Worm (Caenorhabditis elegans) whole organism, mixed stage, embryonic: ENCODE data around the gene pis-1.

ENCODE experiments used
- M03D4.4 ChIP-seq: sonication (generic microtip); optimal IDR thresholded peaks from 2 replicates; lab custom pipeline; 2017; ENCODE audit warnings: mild to moderate bottlenecking, missing genetic modification characterization, missing compliant biosample characterization
- bed-3 ChIP-seq: fragments of 200-800 bp; sonication (Bioruptor generic); optimal IDR thresholded peaks from 3 replicates; lab custom pipeline; 2018; ENCODE audit warnings: mild to moderate bottlenecking, missing genetic modification characterization, moderate library complexity, missing compliant biosample characterization
- blmp-1 ChIP-seq: fragments of 150-350 bp; optimal IDR thresholded peaks from 2 replicates; lab custom pipeline; 2014; ENCODE audit warnings: missing biosample characterization, missing genetic modification characterization
- ceh-39 ChIP-seq: fragments of 150-350 bp; optimal IDR thresholded peaks from 2 replicates; lab custom pipeline; 2014; ENCODE audit warnings: missing biosample characterization, missing genetic modification characterization
- ceh-43 ChIP-seq: fragments of 200-800 bp; sonication (Bioruptor generic); optimal IDR thresholded peaks from 2 replicates; lab custom pipeline; 2018; ENCODE audit warnings: mild to moderate bottlenecking, missing genetic modification characterization, moderate library complexity, missing compliant biosample characterization
- ceh-83 ChIP-seq: fragments of 200-800 bp; sonication (Bioruptor generic); optimal IDR thresholded peaks from 2 replicates; lab custom pipeline; 2018; ENCODE audit warnings: mild to moderate bottlenecking, missing genetic modification characterization, missing compliant biosample characterization
- ces-1 ChIP-seq: fragments of 150-350 bp; optimal IDR thresholded peaks from 2 replicates; lab custom pipeline; 2014; ENCODE audit warnings: missing biosample characterization, missing genetic modification reagents, missing genetic modification characterization
- cnd-1 ChIP-seq: fragments of 200-800 bp; sonication (Bioruptor generic); optimal IDR thresholded peaks from 2 replicates; lab custom pipeline; 2018; ENCODE audit warnings: mild to moderate bottlenecking, missing genetic modification characterization, missing compliant biosample characterization
- drap-1 ChIP-seq: fragments of 200-800 bp; sonication (Bioruptor generic); optimal IDR thresholded peaks from 3 replicates; lab custom pipeline; 2018; ENCODE audit warnings: mild to moderate bottlenecking, missing genetic modification characterization, missing compliant biosample characterization
- elt-1 ChIP-seq: sonication (generic microtip); optimal IDR thresholded peaks from 2 replicates; lab custom pipeline; 2017; ENCODE audit warnings: missing genetic modification characterization, mild to moderate bottlenecking, missing compliant biosample characterization, antibody characterized with exemption, moderate library complexity, borderline replicate concordance; ENCODE audit not compliant: insufficient read depth
- elt-3 ChIP-seq: fragments of 150-350 bp; optimal IDR thresholded peaks from 2 replicates; lab custom pipeline; 2014; ENCODE audit warnings: missing biosample characterization, missing genetic modification characterization
- flh-1 ChIP-seq: fragments of 200-800 bp; sonication (Bioruptor generic); optimal IDR thresholded peaks from 2 replicates; lab custom pipeline; 2018; ENCODE audit warnings: mild to moderate bottlenecking, missing genetic modification characterization, moderate library complexity, missing compliant biosample characterization
- ham-2 ChIP-seq: fragments of 200-800 bp; sonication (Bioruptor generic); optimal IDR thresholded peaks from 2 replicates; lab custom pipeline; 2018; ENCODE audit warnings: mild to moderate bottlenecking, missing genetic modification characterization, missing compliant biosample characterization
- hlh-1 ChIP-seq: fragments of 150-350 bp; optimal IDR thresholded peaks from 2 replicates; lab custom pipeline; 2014; ENCODE audit warnings: missing biosample characterization, missing genetic modification reagents, missing genetic modification characterization
- lin-13 ChIP-seq: fragments of 150-350 bp; optimal IDR thresholded peaks from 2 replicates; lab custom pipeline; 2014; ENCODE audit warnings: missing biosample characterization, missing genetic modification characterization
- lin-32 ChIP-seq: fragments of 200-800 bp; sonication (Bioruptor generic); optimal IDR thresholded peaks from 2 replicates; lab custom pipeline; 2018; ENCODE audit warnings: mild to moderate bottlenecking, missing genetic modification characterization, missing compliant biosample characterization
- lsy-2 ChIP-seq: fragments of 150-350 bp; optimal IDR thresholded peaks from 2 replicates; lab custom pipeline; 2014; ENCODE audit warnings: missing biosample characterization, missing genetic modification characterization
- mab-5 ChIP-seq: fragments of 150-350 bp; optimal IDR thresholded peaks from 2 replicates; lab custom pipeline; 2014; ENCODE audit warnings: missing biosample characterization, missing genetic modification characterization
- mep-1 ChIP-seq: fragments of 150-350 bp; optimal IDR thresholded peaks from 2 replicates; lab custom pipeline; 2017; ENCODE audit warnings: missing biosample characterization, missing genetic modification reagents, missing genetic modification characterization, inconsistent platforms
- mls-2 ChIP-seq: sonication (generic microtip); optimal IDR thresholded peaks from 2 replicates; lab custom pipeline; 2016; ENCODE audit warnings: mild to moderate bottlenecking, missing genetic modification characterization, moderate library complexity, missing compliant biosample characterization
- nhr-2 ChIP-seq: fragments of 150-350 bp; optimal IDR thresholded peaks from 2 replicates; lab custom pipeline; 2014; ENCODE audit warnings: missing biosample characterization, missing genetic modification characterization
- nhr-28 ChIP-seq: fragments of 150-350 bp; optimal IDR thresholded peaks from 2 replicates; lab custom pipeline; 2014; ENCODE audit warnings: missing biosample characterization, missing genetic modification characterization
- nhr-76 ChIP-seq: sonication (generic microtip); optimal IDR thresholded peaks from 2 replicates; lab custom pipeline; 2017; ENCODE audit warnings: missing biosample characterization, missing genetic modification characterization
- pha-4 ChIP-seq: fragments of 150-350 bp; optimal IDR thresholded peaks from 2 replicates; lab custom pipeline; 2018; ENCODE audit warnings: missing biosample characterization, missing genetic modification reagents, missing genetic modification characterization
- sem-2 ChIP-seq: fragments of 200-800 bp; sonication (Bioruptor generic); optimal IDR thresholded peaks from 2 replicates; lab custom pipeline; 2018; ENCODE audit warnings: mild to moderate bottlenecking, missing genetic modification characterization, missing compliant biosample characterization
- snpc-4 ChIP-seq: fragments of 150-350 bp; optimal IDR thresholded peaks from 2 replicates; lab custom pipeline; 2014; ENCODE audit warnings: missing biosample characterization, missing genetic modification characterization
- sptf-1 ChIP-seq: sonication (generic microtip); optimal IDR thresholded peaks from 2 replicates; lab custom pipeline; 2017; ENCODE audit warnings: mild to moderate bottlenecking, missing genetic modification characterization, moderate library complexity, missing compliant biosample characterization
- tbx-8 ChIP-seq: fragments of 200-800 bp; sonication (Bioruptor generic); optimal IDR thresholded peaks from 2 replicates; lab custom pipeline; 2018; ENCODE audit warnings: mild to moderate bottlenecking, missing genetic modification characterization, moderate library complexity, missing compliant biosample characterization
- unc-120 ChIP-seq: sonication (generic microtip); optimal IDR thresholded peaks from 2 replicates; lab custom pipeline; 2017; ENCODE audit warnings: missing genetic modification characterization, missing compliant biosample characterization; ENCODE audit not compliant: poor library complexity, severe bottlenecking
- unc-39 ChIP-seq: fragments of 150-350 bp; optimal IDR thresholded peaks from 2 replicates; lab custom pipeline; 2014; ENCODE audit warnings: missing biosample characterization, missing genetic modification characterization
- zip-8 ChIP-seq: fragments of 150-350 bp; optimal IDR thresholded peaks from 2 replicates; lab custom pipeline; 2014; ENCODE audit warnings: missing biosample characterization, missing genetic modification characterization
- ztf-11 ChIP-seq: fragments of 150-350 bp; optimal IDR thresholded peaks from 2 replicates; lab custom pipeline; 2014; ENCODE audit warnings: missing biosample characterization, missing genetic modification characterization

Gene pis-1

ce11 chrIV:9757425-9757740 is 39.0 kb downstream of the pis-1 start, which contains the start of gene nhr-97:
TSS of gene nhr-97 (plus strand) at chrIV:9757641.
- TF ChIP-seq zip-8 (tag; lab: Kevin White, UChicago) (no peak), nhr-2 (tag; lab: Kevin White, UChicago) (no peak), elt-1 (tag; lab: Kevin White, UChicago) (no peak)

- TF ChIP-seq sem-2 (GFP tag; lab: Kevin White, UChicago), result no peak
- TF ChIP-seq mep-1, result no peak
- no peak for TF ChIP-seq blmp-1 (tag; lab: Kevin White, UChicago)
- TF ChIP-seq lin-32, result no peak
- TF ChIP-seq lin-13 (tag; lab: Kevin White, UChicago), result no peak
- no peak for TF ChIP-seq ceh-43 (GFP tag; lab: Kevin White, UChicago)
- no peak for TF ChIP-seq elt-3 (tag; lab: Kevin White, UChicago)
- no peak for TF ChIP-seq flh-1 (GFP tag; lab: Kevin White, UChicago)
- TF ChIP-seq zip-8 (tag; lab: Kevin White, UChicago), result no peak
- TF ChIP-seq elt-1 (tag; lab: Kevin White, UChicago), result no peak
- no peak for TF ChIP-seq mab-5 (tag; lab: Kevin White, UChicago)
- TF ChIP-seq mls-2 (tag; lab: Kevin White, UChicago), result no peak
- TF ChIP-seq ztf-11 (tag; lab: Kevin White, UChicago), result no peak
Observed at ce11 chrIV:9756647-9757424, 39.6 kb downstream of the pis-1 start.

ce11 chrIV:9755713-9756112 is 40.7 kb downstream of the pis-1 start:
- TF ChIP-seq cnd-1 (tag; lab: Kevin White, UChicago), result no peak
- TF ChIP-seq nhr-28 (tag; lab: Kevin White, UChicago), result no peak

DNA sequence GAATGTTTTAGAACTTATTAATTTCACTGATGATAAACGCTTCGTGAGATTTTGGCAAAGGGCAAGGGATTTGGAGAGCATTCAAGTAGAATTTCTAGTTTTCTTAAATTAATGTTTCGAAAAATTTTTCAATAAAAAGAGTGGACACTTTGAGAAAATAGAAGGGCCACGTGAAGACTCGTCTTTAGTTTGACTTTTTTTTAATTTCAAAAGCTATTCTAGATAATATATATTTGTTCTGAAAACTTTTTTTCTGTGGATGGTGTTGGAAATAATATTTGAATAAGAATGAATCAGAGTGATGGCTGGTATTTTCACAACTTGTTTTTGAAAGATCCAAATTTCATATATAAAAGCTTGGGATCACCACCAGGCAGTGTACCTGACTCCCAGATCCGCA is 48.1 kb downstream of the pis-1 start, which contains the start of gene C28D4.8:
Gene C28D4.8, minus strand, starts transcription at position 101 of the 400 bp plus-strand sequence.
- no peak for TF ChIP-seq nhr-2 (tag; lab: Kevin White, UChicago)
- no peak for TF ChIP-seq ceh-43 (GFP tag; lab: Kevin White, UChicago)
- no peak for TF ChIP-seq bed-3 (GFP tag; lab: Kevin White, UChicago)
- TF ChIP-seq snpc-4, result no peak
- no peak for TF ChIP-seq mls-2 (tag; lab: Kevin White, UChicago)
- TF ChIP-seq mep-1, result no peak

ce11 chrIV:9746762-9747161 is 49.6 kb downstream of the pis-1 start, which contains the start of gene C28D4.5:
TSS of gene C28D4.5 (minus strand) at chrIV:9746862.
- no peak for TF ChIP-seq blmp-1 (tag; lab: Kevin White, UChicago)
- TF ChIP-seq sem-2 (GFP tag; lab: Kevin White, UChicago), result no peak
- no peak for TF ChIP-seq drap-1 (GFP tag; lab: Kevin White, UChicago)
- TF ChIP-seq ceh-43 (GFP tag; lab: Kevin White, UChicago), result no peak
- no peak for TF ChIP-seq sptf-1 (tag; lab: Kevin White, UChicago)
- no peak for TF ChIP-seq mep-1
- no peak for TF ChIP-seq ztf-11 (tag; lab: Kevin White, UChicago)
- TF ChIP-seq elt-1 (tag; lab: Kevin White, UChicago), result no peak
- no peak for TF ChIP-seq ces-1 (GFP tag; lab: Kevin White, UChicago)
- no peak for TF ChIP-seq elt-3 (tag; lab: Kevin White, UChicago)
- no peak for TF ChIP-seq nhr-76
- no peak for TF ChIP-seq ceh-39 (tag; lab: Kevin White, UChicago)
- TF ChIP-seq unc-39, result no peak
- TF ChIP-seq lin-13 (tag; lab: Kevin White, UChicago), result no peak
- TF ChIP-seq mab-5 (tag; lab: Kevin White, UChicago), result no peak

DNA sequence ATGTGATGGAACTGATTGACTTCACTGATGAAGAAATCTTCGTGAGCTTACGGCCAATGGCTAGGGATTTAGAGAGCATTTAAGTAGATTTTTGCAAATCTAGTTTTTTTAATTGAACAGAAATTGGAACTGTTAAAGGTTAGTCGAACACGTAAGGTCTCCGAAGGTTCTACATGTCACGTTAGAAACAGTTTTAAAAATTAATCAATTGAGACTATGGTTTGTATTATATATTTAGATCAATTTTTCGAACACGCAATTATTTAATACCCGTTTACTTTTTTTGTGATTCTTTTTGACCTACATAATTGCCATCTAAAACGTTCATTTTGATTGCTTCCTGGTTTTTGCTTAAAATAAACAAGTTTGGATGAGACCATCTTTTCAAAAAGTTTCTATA is 51.5 kb downstream of the pis-1 start, which contains the start of gene C28D4.4:
Gene C28D4.4, minus strand, starts transcription at position 101 of the 400 bp plus-strand sequence.
- TF ChIP-seq ceh-39 (tag; lab: Kevin White, UChicago) (no peak), lin-32 (no peak), ham-2 (no peak), lin-13 (tag; lab: Kevin White, UChicago) (no peak), pha-4 (tag; lab: Kevin White, UChicago) (no peak), cnd-1 (tag; lab: Kevin White, UChicago) (no peak), unc-120 (tag; lab: Kevin White, UChicago) (no peak), tbx-8 (GFP tag; lab: Kevin White, UChicago) (no peak), hlh-1 (tag; lab: Kevin White, UChicago) (no peak), mab-5 (tag; lab: Kevin White, UChicago) (no peak), bed-3 (GFP tag; lab: Kevin White, UChicago) (no peak), nhr-2 (tag; lab: Kevin White, UChicago) (no peak), ceh-83 (GFP tag; lab: Kevin White, UChicago) (no peak), M03D4.4 (no peak), nhr-28 (tag; lab: Kevin White, UChicago) (no peak), elt-1 (tag; lab: Kevin White, UChicago) (no peak), lsy-2 (tag; lab: Kevin White, UChicago) (no peak), unc-39 (no peak), sptf-1 (tag; lab: Kevin White, UChicago) (no peak)
